Worm (Caenorhabditis elegans) whole organism, L4 larva: ENCODE measurements around the gene T26C11.4.

Experiments used
- aha-1 ChIP-seq: fragments of 150-350 bp; peaks from one replicate; lab custom pipeline; 2014; ENCODE audit warnings: missing biosample characterization, missing genetic modification characterization
- daf-12 ChIP-seq: fragments of 150-350 bp; optimal IDR thresholded peaks from 2 replicates; lab custom pipeline; 2014; ENCODE audit warnings: missing biosample characterization, missing genetic modification reagents, missing genetic modification characterization
- daf-16 ChIP-seq, 3 experiments: sonication (generic microtip); optimal IDR thresholded peaks; 2 replicates each; lab custom pipeline; 2016 to 2017; ENCODE audit warnings: missing genetic modification characterization in 3 of 3, missing genetic modification reagents in 3 of 3, mild to moderate bottlenecking in 2 of 3, missing compliant biosample characterization in 2 of 3, missing biosample characterization in 1 of 3, moderate library complexity in 1 of 3
- daf-19 ChIP-seq: fragments of 200-800 bp; sonication (Bioruptor generic); conservative IDR thresholded peaks from 2 replicates; pipeline ENCODE4 v1.3.6; 2022; ENCODE audit warnings: missing genetic modification characterization, missing compliant biosample characterization
- duxl-1 ChIP-seq: sonication (generic microtip); optimal IDR thresholded peaks from 2 replicates; lab custom pipeline; 2016; ENCODE audit warnings: mild to moderate bottlenecking, missing genetic modification characterization, moderate library complexity, missing compliant biosample characterization; ENCODE audit not compliant: poor library complexity
- lim-7 ChIP-seq: fragments of 200-800 bp; sonication (Bioruptor generic); IDR thresholded peaks from 2 replicates; pipeline ENCODE4 v1.3.6; 2022; ENCODE audit warnings: missing genetic modification characterization, missing compliant biosample characterization
- mxl-3 ChIP-seq: fragments of 200-800 bp; sonication (Bioruptor generic); optimal IDR thresholded peaks from 2 replicates; lab custom pipeline; 2018; ENCODE audit warnings: mild to moderate bottlenecking, missing genetic modification characterization, missing compliant biosample characterization
- skn-1 ChIP-seq: fragments of 150-350 bp; optimal IDR thresholded peaks from 2 replicates; lab custom pipeline; 2014; ENCODE audit warnings: missing biosample characterization, missing genetic modification characterization
- unc-62 ChIP-seq, 3 experiments: fragments of 150-350 bp in 1 of 3; sonication (generic microtip); optimal IDR thresholded peaks in 2 of 3; peaks in 1 of 3; 1 replicate in 1 of 3; 2 replicates in 2 of 3; lab custom pipeline; 2014 to 2017; ENCODE audit warnings: missing biosample characterization in 3 of 3, missing genetic modification characterization in 3 of 3, missing genetic modification reagents in 3 of 3, missing genotype in 1 of 3

The T26C11.4 gene

ce11 chrX:1796067-1796466 is 49.3 kb downstream of the T26C11.4 start:
- TF ChIP-seq daf-16 (GFP tag; optimal IDR thresholded peaks at IDR 0.05; lab: Kevin White, UChicago) (no peak), daf-16 (tag; optimal IDR thresholded peaks at IDR 0.05; lab: Kevin White, UChicago) (no peak), aha-1 (tag; lab: Kevin White, UChicago) (peak; percentile 48), daf-12 (tag; lab: Kevin White, UChicago) (no peak), duxl-1 (tag; lab: Kevin White, UChicago) (peak; percentile 94), daf-19 (GFP tag; lab: Robert Waterston, UW) (no peak), skn-1 (no peak), mxl-3 (GFP tag; lab: Kevin White, UChicago) (no peak)

DNA sequence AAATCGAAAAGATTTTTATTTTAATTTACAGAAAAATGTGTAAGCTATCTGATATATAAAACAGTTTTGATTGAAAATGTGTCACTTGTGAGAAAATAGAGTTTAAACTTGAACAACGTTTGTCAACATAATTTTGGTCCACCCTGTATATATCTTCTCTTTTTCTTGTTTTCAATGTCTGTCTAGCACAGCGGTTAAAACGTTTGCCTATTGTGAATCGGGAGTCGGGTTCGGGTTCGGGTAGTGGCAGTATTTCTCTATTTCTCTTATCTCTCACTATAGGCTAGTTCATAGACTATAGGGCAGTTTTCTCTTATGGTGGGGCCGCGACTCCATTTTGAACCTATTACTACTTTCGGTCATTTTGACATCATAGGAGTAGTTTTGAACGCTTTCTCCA is 54.3 kb downstream of the T26C11.4 start:
- TF ChIP-seq lim-7 (no peak), unc-62 (GFP tag; optimal IDR thresholded peaks at IDR 0.05 in 1 of 2; lab: Kevin White, UChicago) (peak in 1 of 2 experiments; percentile 60), unc-62 (tag; optimal IDR thresholded peaks at IDR 0.05; lab: Kevin White, UChicago) (no peak)
- TF ChIP-seq, all 104 proteins: peak for 1
